Worm (Caenorhabditis elegans): ENCODE measurements around the gene srh-257.

- TF ChIP-seq nhr-11 (tag; optimal IDR thresholded peaks at IDR 0.05): no peak
- TF ChIP-seq C34F6.9 (tag; optimal IDR thresholded peaks at IDR 0.05): no peak
- TF ChIP-seq mdl-1 (tag; optimal IDR thresholded peaks at IDR 0.05): no peak
- TF ChIP-seq peb-1 (tag; optimal IDR thresholded peaks at IDR 0.05): no peak
- TF ChIP-seq lin-39 (tag; optimal IDR thresholded peaks at IDR 0.05): no peak
- no peak for TF ChIP-seq dmd-4 (tag; optimal IDR thresholded peaks at IDR 0.05)
- no peak for TF ChIP-seq gmeb-1 (tag; optimal IDR thresholded peaks at IDR 0.05)
- TF ChIP-seq ztf-11 (tag; optimal IDR thresholded peaks at IDR 0.05): no peak
- no peak for TF ChIP-seq lin-13 (GFP tag; optimal IDR thresholded peaks at IDR 0.05)
- no peak for TF ChIP-seq R02D3.7 (tag; optimal IDR thresholded peaks at IDR 0.05)
- no peak for TF ChIP-seq ZK546.5 (tag; optimal IDR thresholded peaks at IDR 0.05)
These were observed 35.4 kb downstream of the srh-257 start for ce11 chrV:15442384-15442783.
